Fruit fly (Drosophila melanogaster): ENCODE results near the gene chm.

The chm gene

DNA sequence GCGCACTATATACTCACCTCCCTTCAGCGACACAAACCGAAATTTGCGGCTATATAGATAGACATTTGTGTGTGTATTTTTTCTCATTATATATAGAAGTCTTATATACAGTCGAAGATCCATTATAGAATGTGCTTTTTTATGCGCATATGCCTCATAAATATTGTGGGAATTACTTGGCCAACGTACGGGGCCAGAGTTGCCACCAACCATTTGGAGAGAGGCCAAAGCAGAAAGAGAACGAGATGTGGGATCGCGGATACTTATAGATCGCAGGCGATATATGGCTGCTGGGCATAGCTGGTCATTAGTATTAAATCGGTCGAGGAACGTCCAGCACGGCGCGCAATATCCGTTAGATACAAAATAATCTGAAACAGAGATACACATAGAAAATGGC lies 7.3 kb upstream of the chm start, which contains the start of gene CG5177:
Gene CG5177, plus strand, starts transcription at position 305 of the 400 bp plus-strand sequence.
- TF ChIP-seq CG10669 (GFP tag; optimal IDR thresholded peaks at IDR 0.05) (no peak), Blimp-1 (GFP tag; optimal IDR thresholded peaks at IDR 0.05) (no peak), CG11902 (GFP tag; optimal IDR thresholded peaks at IDR 0.05) (no peak), CG8632 (GFP tag; optimal IDR thresholded peaks at IDR 0.05) (no peak), topi (GFP tag; optimal IDR thresholded peaks at IDR 0.05) (no peak), Hr4 (GFP tag; optimal IDR thresholded peaks at IDR 0.05) (no peak), Eip93F (GFP tag; optimal IDR thresholded peaks at IDR 0.05) (no peak), Hr39 (GFP tag; optimal IDR thresholded peaks at IDR 0.05) (no peak), CG32006 (GFP tag; optimal IDR thresholded peaks at IDR 0.05) (no peak), Sox102F (GFP tag; optimal IDR thresholded peaks at IDR 0.05) (no peak), fkh (GFP tag; optimal IDR thresholded peaks at IDR 0.05) (no peak), acj6 (GFP tag; optimal IDR thresholded peaks at IDR 0.05) (no peak), CG15336 (GFP tag; IDR thresholded peaks at IDR 0.05) (no peak), Eip78C (GFP tag) (no peak), CG6163 (GFP tag; IDR thresholded peaks at IDR 0.05) (no peak), Lpt (GFP tag; optimal IDR thresholded peaks at IDR 0.05) (no peak), svp (GFP tag) (no peak), Sox15 (GFP tag; optimal IDR thresholded peaks at IDR 0.05) (no peak), fd59A (GFP tag; optimal IDR thresholded peaks at IDR 0.05) (no peak)

DNA sequence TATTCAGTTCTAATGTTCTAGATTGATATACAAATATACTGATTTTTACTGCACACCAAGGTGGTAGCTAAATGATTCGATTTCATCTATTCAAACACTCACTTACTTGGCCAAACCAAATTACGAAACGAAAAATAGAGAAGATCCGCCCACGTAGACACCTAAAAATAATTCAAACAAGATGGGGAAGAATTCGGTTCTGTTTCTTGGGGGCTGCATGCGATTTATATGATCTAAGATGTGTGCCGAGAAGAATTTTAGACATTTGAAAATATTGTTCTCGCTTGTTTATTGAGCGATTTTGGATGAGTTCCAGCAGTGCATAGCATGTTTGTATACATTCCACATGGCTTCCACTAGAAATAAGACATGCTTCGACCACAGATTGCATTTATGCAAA lies 4.6 kb upstream of the chm start:
- TF ChIP-seq Blimp-1 (GFP tag; optimal IDR thresholded peaks at IDR 0.05) (no peak), CG8319 (GFP tag; optimal IDR thresholded peaks at IDR 0.05) (no peak), CG6808 (GFP tag; optimal IDR thresholded peaks at IDR 0.05) (no peak), OdsH (GFP tag; optimal IDR thresholded peaks at IDR 0.05) (no peak), Sox14 (GFP tag; optimal IDR thresholded peaks at IDR 0.05) (no peak), Gug (GFP tag; IDR thresholded peaks at IDR 0.05) (no peak), CG6276 (GFP tag; optimal IDR thresholded peaks at IDR 0.05) (no peak), Sox102F (GFP tag; optimal IDR thresholded peaks at IDR 0.05) (no peak), fkh (GFP tag; optimal IDR thresholded peaks at IDR 0.05) (no peak), CG15336 (GFP tag; IDR thresholded peaks at IDR 0.05) (no peak), Hr4 (GFP tag; optimal IDR thresholded peaks at IDR 0.05) (no peak), Eip78C (GFP tag) (no peak)

dm6 chr2L:7409007-7409406 lies 3.2 kb upstream of the chm start:
- TF ChIP-seq CG8319 (GFP tag; optimal IDR thresholded peaks at IDR 0.05): no peak
- no peak for TF ChIP-seq Met (GFP tag; optimal IDR thresholded peaks at IDR 0.05)
- no peak for TF ChIP-seq CG11902 (GFP tag; optimal IDR thresholded peaks at IDR 0.05)
- TF ChIP-seq CG8119 (GFP tag; IDR thresholded peaks at IDR 0.05): no peak
- no peak for TF ChIP-seq spab (GFP tag; optimal IDR thresholded peaks at IDR 0.05)
- no peak for TF ChIP-seq cyc (GFP tag; optimal IDR thresholded peaks at IDR 0.05)
- no peak for TF ChIP-seq CG11294 (GFP tag; IDR thresholded peaks at IDR 0.05)
- TF ChIP-seq ss (GFP tag; optimal IDR thresholded peaks at IDR 0.05): no peak
- TF ChIP-seq salr (GFP tag; optimal IDR thresholded peaks at IDR 0.05): no peak
- no peak for TF ChIP-seq CG11762 (GFP tag; optimal IDR thresholded peaks at IDR 0.05; ENCODE audit: insufficient read depth)
- TF ChIP-seq Hr39 (GFP tag; optimal IDR thresholded peaks at IDR 0.05): no peak

dm6 chr2L:7409602-7410001 lies 2.6 kb upstream of the chm start, which contains the start of gene CG5181:
CG5181 (minus strand) TSS chr2L:7409809.
- TF ChIP-seq eg (GFP tag; IDR thresholded peaks at IDR 0.05): no peak

dm6 chr2L:7410609-7411008 lies 1.6 kb upstream of the chm start, which contains the start of gene CG15818:
CG15818 (plus strand) TSS chr2L:7410909.
- TF ChIP-seq CG11762 (GFP tag; optimal IDR thresholded peaks at IDR 0.05; ENCODE audit: insufficient read depth) (no peak), OdsH (GFP tag; optimal IDR thresholded peaks at IDR 0.05) (no peak), fd85E (GFP tag; optimal IDR thresholded peaks at IDR 0.05) (no peak), Lpt (GFP tag; optimal IDR thresholded peaks at IDR 0.05) (no peak), svp (GFP tag) (no peak), fkh (GFP tag; optimal IDR thresholded peaks at IDR 0.05) (no peak), CG10669 (GFP tag; optimal IDR thresholded peaks at IDR 0.05) (no peak), Eip93F (GFP tag; optimal IDR thresholded peaks at IDR 0.05) (no peak), eg (GFP tag; IDR thresholded peaks at IDR 0.05) (no peak), Sox15 (GFP tag; optimal IDR thresholded peaks at IDR 0.05) (no peak), Met (GFP tag; optimal IDR thresholded peaks at IDR 0.05) (no peak)
